Worm (Caenorhabditis elegans): ENCODE measurements around the gene F14F8.8.

Gene F14F8.8

ce11 chrV:16648317-16649018 is 23.6 kb downstream of the F14F8.8 start, which contains the start of gene W06G6.20 (continued):
- TF ChIP-seq let-607 (tag; optimal IDR thresholded peaks at IDR 0.05) (peak in 1 of 2 experiments; percentile 44), bed-2 (GFP tag; IDR thresholded peaks at IDR 0.05) (no peak), hsf-1 (GFP tag; IDR thresholded peaks at IDR 0.05) (peak; percentile 20; the same call in 1 of the 2 replicates), Y53F4B.3 (GFP tag; IDR thresholded peaks at IDR 0.05) (no peak), nhr-90 (tag; optimal IDR thresholded peaks at IDR 0.05) (peak; percentile 39), D2030.7 (GFP tag; IDR thresholded peaks at IDR 0.05) (0 out of 2 replicates have a peak, but pooled peaks have one; percentile 22), xnd-1 (tag; optimal IDR thresholded peaks at IDR 0.05) (no peak), F49E8.2 (tag; optimal IDR thresholded peaks at IDR 0.05; ENCODE audit: insufficient read depth) (no peak), B0035.1 (tag; optimal IDR thresholded peaks at IDR 0.05) (no peak), egrh-3 (GFP tag; IDR thresholded peaks at IDR 0.05) (no peak), dpff-1 (tag; optimal IDR thresholded peaks at IDR 0.05) (no peak), hmg-1.2 (GFP tag; IDR thresholded peaks at IDR 0.05) (peak; percentile 50; the same call in 1 of the 2 replicates), attf-6 (GFP tag; IDR thresholded peaks at IDR 0.05) (peak; percentile 79), hmg-20 (GFP tag; IDR thresholded peaks at IDR 0.05) (no peak), Y53G8AR.9 (GFP tag; conservative IDR thresholded peaks at IDR 0.05) (no peak), attf-3 (GFP tag; conservative IDR thresholded peaks at IDR 0.05) (no peak), hlh-26 (GFP tag; conservative IDR thresholded peaks at IDR 0.05) (no peak), Y67H2A.10 (GFP tag; conservative IDR thresholded peaks at IDR 0.05) (no peak), lag-1 (GFP tag; IDR thresholded peaks at IDR 0.05) (no peak), nfyb-1 (GFP tag; IDR thresholded peaks at IDR 0.05) (0 out of 2 replicates have a peak, but pooled peaks have one; percentile 47), egl-44 (GFP tag; IDR thresholded peaks at IDR 0.05) (no peak), gei-17 (GFP tag; optimal IDR thresholded peaks at IDR 0.05) (no peak), unc-130 (GFP tag; optimal IDR thresholded peaks at IDR 0.05) (no peak), atf-7 (tag; optimal IDR thresholded peaks at IDR 0.05) (no peak), F39B2.1 (GFP tag; IDR thresholded peaks at IDR 0.05) (no peak), Y56A3A.18 (GFP tag; IDR thresholded peaks at IDR 0.05) (no peak), ceh-79 (tag; optimal IDR thresholded peaks at IDR 0.05) (no peak), unc-62 (GFP tag; optimal IDR thresholded peaks at IDR 0.05) (no peak), B0019.2 (GFP tag; conservative IDR thresholded peaks at IDR 0.05) (no peak), F22D6.2 (tag; optimal IDR thresholded peaks at IDR 0.05) (no peak), C17E4.6 (GFP tag; IDR thresholded peaks at IDR 0.05) (no peak), Y95B8A.8 (GFP tag; IDR thresholded peaks at IDR 0.05) (no peak)

ce11 chrV:16647093-16647492 is 25.0 kb downstream of the F14F8.8 start, which contains the start of gene W06G6.10:
W06G6.10 (minus strand) TSS chrV:16647193.
- TF ChIP-seq unc-62 (GFP tag; optimal IDR thresholded peaks at IDR 0.05), result no peak
- no peak for TF ChIP-seq zim-3 (tag; optimal IDR thresholded peaks at IDR 0.05)
- no peak for TF ChIP-seq K12H6.12 (tag; optimal IDR thresholded peaks at IDR 0.05)
- no peak for TF ChIP-seq lag-1 (GFP tag; IDR thresholded peaks at IDR 0.05)
- TF ChIP-seq nhr-90 (tag; optimal IDR thresholded peaks at IDR 0.05), result no peak
- TF ChIP-seq B0019.2 (GFP tag; conservative IDR thresholded peaks at IDR 0.05), result no peak
- TF ChIP-seq cebp-2 (GFP tag; IDR thresholded peaks at IDR 0.05), result no peak
- TF ChIP-seq dox-1 (GFP tag; IDR thresholded peaks at IDR 0.05), result no peak
- no peak for TF ChIP-seq let-607 (tag; optimal IDR thresholded peaks at IDR 0.05)
- TF ChIP-seq hsf-1 (GFP tag; IDR thresholded peaks at IDR 0.05), result no peak
- TF ChIP-seq ets-4 (GFP tag; optimal IDR thresholded peaks at IDR 0.05), result no peak
- no peak for TF ChIP-seq bed-2 (GFP tag; IDR thresholded peaks at IDR 0.05)
- TF ChIP-seq somi-1 (GFP tag; optimal IDR thresholded peaks at IDR 0.05), result no peak
- TF ChIP-seq ekl-4 (GFP tag; IDR thresholded peaks at IDR 0.05), result no peak
- TF ChIP-seq F33H1.4 (GFP tag; IDR thresholded peaks at IDR 0.05), result no peak
- no peak for TF ChIP-seq attf-6 (GFP tag; IDR thresholded peaks at IDR 0.05)
- no peak for TF ChIP-seq ceh-27 (GFP tag; optimal IDR thresholded peaks at IDR 0.05)
- TF ChIP-seq Y67H2A.10 (GFP tag; conservative IDR thresholded peaks at IDR 0.05), result no peak
- TF ChIP-seq xnd-1 (tag; optimal IDR thresholded peaks at IDR 0.05), result no peak
- TF ChIP-seq Y56A3A.18 (GFP tag; IDR thresholded peaks at IDR 0.05), result no peak

Measured in whole organism, young adult.